Fruit fly (Drosophila melanogaster) whole organism, embryonic: ENCODE results near the gene CG1983.

Experiments
- CG10147 ChIP-seq: fragments of 200-800 bp; sonication (Bioruptor generic); optimal IDR thresholded peaks from 2 replicates; lab custom pipeline; 2019; ENCODE audit warnings: missing biosample characterization, mild to moderate bottlenecking, missing genetic modification characterization, moderate library complexity
- CG10209 ChIP-seq: fragments of 200-800 bp; sonication (Bioruptor generic); optimal IDR thresholded peaks from 3 replicates; lab custom pipeline; 2017; ENCODE audit warnings: missing biosample characterization, mild to moderate bottlenecking, missing genetic modification characterization, missing genetic modification reagents
- CG10274 ChIP-seq: fragments of 200-800 bp; sonication (Bioruptor generic); optimal IDR thresholded peaks from 3 replicates; lab custom pipeline; 2017; ENCODE audit warnings: missing biosample characterization, mild to moderate bottlenecking, missing genetic modification characterization
- CG10321 ChIP-seq: fragments of 200-800 bp; sonication (Bioruptor generic); IDR thresholded peaks from 2 replicates; pipeline ENCODE4 v1.3.6; 2022; ENCODE audit warnings: missing biosample characterization, missing genetic modification characterization
- CG10366 ChIP-seq: fragments of 200-800 bp; sonication (Bioruptor generic); IDR thresholded peaks from 2 replicates; pipeline ENCODE4 v1.3.6; 2022; ENCODE audit warnings: missing biosample characterization, missing genetic modification characterization
- CG12071 ChIP-seq: fragments of 200-800 bp; sonication (Bioruptor generic); optimal IDR thresholded peaks from 3 replicates; lab custom pipeline; 2018; ENCODE audit warnings: missing biosample characterization, mild to moderate bottlenecking, missing genetic modification characterization
- CG1233 ChIP-seq: fragments of 200-800 bp; sonication (Bioruptor generic); optimal IDR thresholded peaks from 4 replicates; lab custom pipeline; 2018; ENCODE audit warnings: missing biosample characterization, mild to moderate bottlenecking, missing genetic modification characterization
- CG12659 ChIP-seq: fragments of 200-800 bp; sonication (Bioruptor generic); optimal IDR thresholded peaks from 3 replicates; lab custom pipeline; 2017; ENCODE audit warnings: mild to moderate bottlenecking, missing biosample characterization, missing genetic modification reagents, missing genetic modification characterization
- CG12769 ChIP-seq: fragments of 200-800 bp; sonication (Bioruptor generic); optimal IDR thresholded peaks from 2 replicates; lab custom pipeline; 2019; ENCODE audit warnings: missing biosample characterization, mild to moderate bottlenecking, missing genetic modification characterization, moderate library complexity
- CG13123 ChIP-seq: fragments of 200-800 bp; sonication (Bioruptor generic); optimal IDR thresholded peaks from 2 replicates; lab custom pipeline; 2016; ENCODE audit warnings: missing biosample characterization, missing genetic modification characterization
- CG13287 ChIP-seq: fragments of 200-800 bp; sonication (Bioruptor generic); IDR thresholded peaks from 2 replicates; pipeline ENCODE4 v1.3.6; 2022; ENCODE audit warnings: missing biosample characterization, missing genetic modification characterization; ENCODE audit not compliant: partially characterized antibody
- CG13894 ChIP-seq: fragments of 200-800 bp; sonication (Bioruptor generic); optimal IDR thresholded peaks from 3 replicates; lab custom pipeline; 2018; ENCODE audit warnings: missing biosample characterization, mild to moderate bottlenecking, missing genetic modification characterization, moderate library complexity
- CG15011 ChIP-seq: fragments of 200-800 bp; sonication (Bioruptor generic); optimal IDR thresholded peaks from 3 replicates; lab custom pipeline; 2018; ENCODE audit warnings: missing biosample characterization, mild to moderate bottlenecking, missing genetic modification characterization
- CG15696 ChIP-seq: fragments of 200-800 bp; sonication (Bioruptor generic); optimal IDR thresholded peaks from 2 replicates; lab custom pipeline; 2019; ENCODE audit warnings: missing biosample characterization, mild to moderate bottlenecking, missing genetic modification characterization, moderate library complexity
- CG1602 ChIP-seq: fragments of 200-800 bp; sonication (Bioruptor generic); optimal IDR thresholded peaks from 3 replicates; lab custom pipeline; 2016; ENCODE audit warnings: missing biosample characterization, missing genetic modification characterization
- CG16813 ChIP-seq: fragments of 200-800 bp; sonication (Bioruptor generic); IDR thresholded peaks from 3 replicates; pipeline ENCODE4 v1.3.6; 2022; ENCODE audit warnings: missing biosample characterization, missing genetic modification characterization; ENCODE audit not compliant: partially characterized antibody
- CG18764 ChIP-seq: fragments of 200-800 bp; sonication (Bioruptor generic); optimal IDR thresholded peaks from 3 replicates; lab custom pipeline; 2016; ENCODE audit warnings: missing biosample characterization, missing genetic modification characterization
- CG3281 ChIP-seq: fragments of 200-800 bp; sonication (Bioruptor generic); optimal IDR thresholded peaks from 3 replicates; lab custom pipeline; 2017; ENCODE audit warnings: missing biosample characterization, mild to moderate bottlenecking, missing genetic modification characterization
- CG5180 ChIP-seq: fragments of 200-800 bp; sonication (Bioruptor generic); optimal IDR thresholded peaks from 3 replicates; lab custom pipeline; 2017; ENCODE audit warnings: missing biosample characterization, missing genetic modification characterization, mild to moderate bottlenecking, moderate library complexity, missing genetic modification reagents
- CG6683 ChIP-seq: fragments of 200-800 bp; sonication (Bioruptor generic); optimal IDR thresholded peaks from 2 replicates; lab custom pipeline; 2017; ENCODE audit warnings: missing biosample characterization, mild to moderate bottlenecking, missing genetic modification characterization, missing genetic modification reagents
- CG7357 ChIP-seq: fragments of 200-800 bp; sonication (Bioruptor generic); IDR thresholded peaks from 3 replicates; pipeline ENCODE4 v1.3.6; 2022; ENCODE audit warnings: missing biosample characterization, missing genetic modification characterization
- CG8290 ChIP-seq, 3 experiments: fragments of 200-800 bp; sonication (Bioruptor generic); optimal IDR thresholded peaks; 2 replicates each; lab custom pipeline; 2016 to 2019; ENCODE audit warnings: missing biosample characterization in 3 of 3, missing genetic modification characterization in 3 of 3, mild to moderate bottlenecking in 2 of 3, moderate library complexity in 1 of 3
- CTCF ChIP-seq: fragments of 200-800 bp; sonication (Bioruptor generic); optimal IDR thresholded peaks from 2 replicates; lab custom pipeline; 2017; ENCODE audit warnings: missing biosample characterization, mild to moderate bottlenecking, missing genetic modification characterization, moderate library complexity
- Dek ChIP-seq: fragments of 200-800 bp; sonication (Bioruptor generic); optimal IDR thresholded peaks from 3 replicates; lab custom pipeline; 2019; ENCODE audit warnings: missing biosample characterization, mild to moderate bottlenecking, missing genetic modification characterization, moderate library complexity
- Dip3 ChIP-seq: fragments of 200-800 bp; sonication (Bioruptor generic); optimal IDR thresholded peaks from 3 replicates; lab custom pipeline; 2016; ENCODE audit warnings: missing biosample characterization, missing genetic modification characterization
- Ets65A ChIP-seq: fragments of 200-800 bp; sonication (Bioruptor generic); peaks from one replicate; lab custom pipeline; 2016; ENCODE audit warnings: missing biosample characterization, missing genetic modification characterization
- Fer1 ChIP-seq: fragments of 200-800 bp; sonication (Bioruptor generic); optimal IDR thresholded peaks from 2 replicates; lab custom pipeline; 2017; ENCODE audit warnings: missing biosample characterization, mild to moderate bottlenecking, missing genetic modification characterization
- Fer2 ChIP-seq: fragments of 200-800 bp; sonication (Bioruptor generic); optimal IDR thresholded peaks from 2 replicates; lab custom pipeline; 2018; ENCODE audit warnings: missing biosample characterization, mild to moderate bottlenecking, missing genetic modification characterization, moderate library complexity
- Fer3 ChIP-seq: fragments of 200-800 bp; sonication (Bioruptor generic); optimal IDR thresholded peaks from 2 replicates; lab custom pipeline; 2018; ENCODE audit warnings: missing biosample characterization, mild to moderate bottlenecking, missing genetic modification characterization, moderate library complexity
- HLH3B ChIP-seq: fragments of 200-800 bp; sonication (Bioruptor generic); IDR thresholded peaks from 2 replicates; pipeline ENCODE4 v1.3.6; 2022; ENCODE audit warnings: missing biosample characterization, missing genetic modification characterization
- Hey ChIP-seq: fragments of 200-800 bp; sonication (Bioruptor generic); optimal IDR thresholded peaks from 3 replicates; lab custom pipeline; 2018; ENCODE audit warnings: missing biosample characterization, mild to moderate bottlenecking, missing genetic modification characterization
- Hmr ChIP-seq: fragments of 200-800 bp; sonication (Bioruptor generic); optimal IDR thresholded peaks from 3 replicates; lab custom pipeline; 2017; ENCODE audit warnings: mild to moderate bottlenecking, missing biosample characterization, missing genetic modification reagents, missing genetic modification characterization
- MTF-1 ChIP-seq: fragments of 200-800 bp; sonication (Bioruptor generic); optimal IDR thresholded peaks from 2 replicates; lab custom pipeline; 2018; ENCODE audit warnings: missing biosample characterization, mild to moderate bottlenecking, missing genetic modification characterization, borderline replicate concordance
- Med ChIP-seq: fragments of 200-800 bp; sonication (Bioruptor generic); peaks from one replicate; lab custom pipeline; 2016; ENCODE audit warnings: missing biosample characterization, missing genetic modification characterization, mild to moderate bottlenecking, inconsistent platforms, moderate library complexity
- Meics ChIP-seq: fragments of 200-800 bp; sonication (Bioruptor generic); optimal IDR thresholded peaks from 2 replicates; lab custom pipeline; 2017; ENCODE audit warnings: missing biosample characterization, mild to moderate bottlenecking, missing genetic modification characterization
- Oaz ChIP-seq: fragments of 200-800 bp; sonication (Bioruptor generic); IDR thresholded peaks from 2 replicates; pipeline ENCODE4 v1.3.6; 2022; ENCODE audit warnings: missing biosample characterization, missing genetic modification characterization
- Optix ChIP-seq: fragments of 200-800 bp; sonication (Bioruptor generic); IDR thresholded peaks from 3 replicates; pipeline ENCODE4 v1.3.6; 2022; ENCODE audit warnings: missing biosample characterization, missing genetic modification characterization
- PHDP ChIP-seq: fragments of 200-800 bp; sonication (Bioruptor generic); optimal IDR thresholded peaks from 3 replicates; lab custom pipeline; 2018; ENCODE audit warnings: missing biosample characterization, mild to moderate bottlenecking, missing genetic modification characterization, moderate library complexity
- ash1 ChIP-seq: fragments of 200-800 bp; sonication (Bioruptor generic); optimal IDR thresholded peaks from 2 replicates; lab custom pipeline; 2018; ENCODE audit warnings: missing biosample characterization, mild to moderate bottlenecking, missing genetic modification characterization
- bcd ChIP-seq: fragments of 200-800 bp; sonication (Bioruptor generic); optimal IDR thresholded peaks from 2 replicates; lab custom pipeline; 2017; ENCODE audit warnings: missing biosample characterization, mild to moderate bottlenecking, missing genetic modification characterization
- caup ChIP-seq: fragments of 200-800 bp; sonication (Bioruptor generic); optimal IDR thresholded peaks from 3 replicates; lab custom pipeline; 2017; ENCODE audit warnings: missing biosample characterization, mild to moderate bottlenecking, missing genetic modification characterization, moderate library complexity; ENCODE audit not compliant: severe bottlenecking
- disco-r ChIP-seq: fragments of 200-800 bp; sonication (Bioruptor generic); optimal IDR thresholded peaks from 2 replicates; lab custom pipeline; 2016; ENCODE audit warnings: missing biosample characterization, missing genetic modification characterization
- jing ChIP-seq: fragments of 200-800 bp; sonication (Bioruptor generic); optimal IDR thresholded peaks from 2 replicates; lab custom pipeline; 2018; ENCODE audit warnings: missing biosample characterization, mild to moderate bottlenecking, missing genetic modification characterization
- kni ChIP-seq: fragments of 200-800 bp; sonication (Bioruptor generic); optimal IDR thresholded peaks from 3 replicates; lab custom pipeline; 2017; ENCODE audit warnings: mild to moderate bottlenecking, missing biosample characterization, missing genetic modification reagents, missing genetic modification characterization
- odd ChIP-seq: fragments of 200-800 bp; sonication (Bioruptor generic); optimal IDR thresholded peaks from 2 replicates; lab custom pipeline; 2017; ENCODE audit warnings: missing biosample characterization, mild to moderate bottlenecking, missing genetic modification characterization
- onecut ChIP-seq: fragments of 200-800 bp; sonication (Bioruptor generic); IDR thresholded peaks from 2 replicates; pipeline ENCODE4 v1.3.6; 2022; ENCODE audit warnings: missing biosample characterization, missing genetic modification characterization
- ranshi ChIP-seq: fragments of 200-800 bp; sonication (Bioruptor generic); IDR thresholded peaks from 2 replicates; pipeline ENCODE4 v1.3.6; 2022; ENCODE audit warnings: missing biosample characterization, missing genetic modification characterization
- sens-2 ChIP-seq: fragments of 200-800 bp; sonication (Bioruptor generic); IDR thresholded peaks from 2 replicates; pipeline ENCODE4 v1.3.6; 2022; ENCODE audit warnings: missing biosample characterization, missing genetic modification characterization
- so ChIP-seq: fragments of 200-800 bp; sonication (Bioruptor generic); IDR thresholded peaks from 3 replicates; pipeline ENCODE4 v1.3.6; 2022; ENCODE audit warnings: missing biosample characterization, missing genetic modification characterization
- zen ChIP-seq: fragments of 200-800 bp; sonication (Bioruptor generic); optimal IDR thresholded peaks from 3 replicates; lab custom pipeline; 2018; ENCODE audit warnings: missing biosample characterization, mild to moderate bottlenecking, missing genetic modification characterization, moderate library complexity

The CG1983 gene

DNA sequence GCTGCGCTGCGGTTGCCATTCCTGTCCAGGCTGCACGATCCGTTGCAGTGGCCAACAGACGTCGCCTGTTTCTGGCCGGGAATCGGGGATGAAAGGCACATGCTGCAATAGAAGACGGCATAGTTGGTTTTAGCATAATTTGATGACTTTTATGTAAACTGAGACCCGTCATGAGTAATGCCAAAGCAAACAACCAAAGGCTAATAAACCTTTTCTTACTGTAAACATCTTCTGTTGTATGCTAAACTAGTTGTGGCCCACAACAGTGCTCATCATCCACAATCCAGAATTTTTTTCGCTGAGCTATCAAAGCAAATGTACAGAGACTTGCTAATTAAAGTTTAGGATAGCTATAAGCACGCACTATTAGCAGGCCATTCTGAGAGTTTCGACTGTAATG, 21.3 kb upstream of the CG1983 start (continued):
- TF ChIP-seq CG8290 (GFP tag; optimal IDR thresholded peaks at IDR 0.05; lab: Kevin White, UChicago), result no peak
- TF ChIP-seq CG8290 (tag; optimal IDR thresholded peaks at IDR 0.05; lab: Kevin White, UChicago), result peak in 1 of 2 experiments; percentile 65
- TF ChIP-seq CG10209, result peak; percentile 23
- TF ChIP-seq CG6683 (GFP tag; lab: Kevin White, UChicago), result peak; percentile 15
- 0 out of 2 replicates have a peak, but pooled peaks have one; percentile 14 for TF ChIP-seq CG10366 (GFP tag; lab: Robert Waterston, UW)
- TF ChIP-seq CG7357, result no peak
- no peak for TF ChIP-seq Dip3 (GFP tag; lab: Kevin White, UChicago)
- TF ChIP-seq Fer1 (GFP tag; lab: Kevin White, UChicago), result peak; percentile 51
- TF ChIP-seq Hmr (GFP tag; lab: Kevin White, UChicago), result peak; percentile 79
- TF ChIP-seq CG1233, result peak; percentile 24
- TF ChIP-seq bcd (GFP tag; lab: Kevin White, UChicago), result peak; percentile 1
- TF ChIP-seq so (GFP tag; lab: Robert Waterston, UW), result 0 out of 3 replicates have a peak, but pooled peaks have one; percentile 18
- no peak for TF ChIP-seq CTCF (GFP tag; lab: Kevin White, UChicago)
- TF ChIP-seq sens-2, result no peak
- no peak for TF ChIP-seq CG16813
- TF ChIP-seq CG1602 (GFP tag; lab: Kevin White, UChicago), result no peak
- peak; percentile 71 for TF ChIP-seq CG3281 (GFP tag; lab: Kevin White, UChicago)
- peak; percentile 38 for TF ChIP-seq Fer3
- TF ChIP-seq CG13123 (GFP tag; lab: Kevin White, UChicago), result no peak
- TF ChIP-seq CG5180, result peak; percentile 1
- no peak for TF ChIP-seq zen (tag; lab: Kevin White, UChicago)
- TF ChIP-seq Med (GFP tag; lab: Kevin White, UChicago), result peak; percentile 89
- peak; percentile 0 for TF ChIP-seq Dek (tag; lab: Kevin White, UChicago)
- no peak for TF ChIP-seq CG13287 (GFP tag; lab: Robert Waterston, UW)
- no peak for TF ChIP-seq CG18764 (GFP tag; lab: Kevin White, UChicago)
- TF ChIP-seq CG15696, result no peak
- TF ChIP-seq onecut (GFP tag; lab: Robert Waterston, UW), result no peak
- TF ChIP-seq Hey (tag; lab: Kevin White, UChicago), result peak; percentile 32
- TF ChIP-seq Oaz, result no peak
- no peak for TF ChIP-seq jing (GFP tag; lab: Kevin White, UChicago)
- TF ChIP-seq Optix, result no peak
- TF ChIP-seq CG12769 (tag; lab: Kevin White, UChicago), result peak; percentile 50
- peak; percentile 27 for TF ChIP-seq ash1 (GFP tag; lab: Kevin White, UChicago)
- no peak for TF ChIP-seq CG10321 (GFP tag; lab: Robert Waterston, UW)
- TF ChIP-seq Ets65A (GFP tag; lab: Kevin White, UChicago), result peak; percentile 57
- no peak for TF ChIP-seq disco-r
- TF ChIP-seq kni (GFP tag; lab: Kevin White, UChicago), result peak; percentile 11
- 0 out of 2 replicates have a peak, but pooled peaks have one; percentile 10 for TF ChIP-seq ranshi (GFP tag; lab: Robert Waterston, UW)
- peak; percentile 43 for TF ChIP-seq CG12071 (GFP tag; lab: Kevin White, UChicago)
- peak; percentile 5 for TF ChIP-seq CG10147 (GFP tag; lab: Kevin White, UChicago)
- TF ChIP-seq Fer2 (tag; lab: Kevin White, UChicago), result peak; percentile 0
- TF ChIP-seq CG15011, result no peak
- peak; percentile 26 for TF ChIP-seq caup (GFP tag; lab: Kevin White, UChicago)
- TF ChIP-seq CG12659 (GFP tag; lab: Kevin White, UChicago), result peak; percentile 19
- peak; percentile 52 for TF ChIP-seq PHDP
- peak; percentile 65 for TF ChIP-seq CG13894 (tag; lab: Kevin White, UChicago)
- no peak for TF ChIP-seq CG10274 (GFP tag; lab: Kevin White, UChicago)
- TF ChIP-seq odd (GFP tag; lab: Kevin White, UChicago), result peak; percentile 16
- peak; percentile 11; the same call in 1 of the 2 replicates for TF ChIP-seq HLH3B (GFP tag; lab: Robert Waterston, UW)
- peak; percentile 43 for TF ChIP-seq MTF-1
- peak; percentile 47 for TF ChIP-seq Meics (GFP tag; lab: Kevin White, UChicago)
